In the genomic region with DNA sequence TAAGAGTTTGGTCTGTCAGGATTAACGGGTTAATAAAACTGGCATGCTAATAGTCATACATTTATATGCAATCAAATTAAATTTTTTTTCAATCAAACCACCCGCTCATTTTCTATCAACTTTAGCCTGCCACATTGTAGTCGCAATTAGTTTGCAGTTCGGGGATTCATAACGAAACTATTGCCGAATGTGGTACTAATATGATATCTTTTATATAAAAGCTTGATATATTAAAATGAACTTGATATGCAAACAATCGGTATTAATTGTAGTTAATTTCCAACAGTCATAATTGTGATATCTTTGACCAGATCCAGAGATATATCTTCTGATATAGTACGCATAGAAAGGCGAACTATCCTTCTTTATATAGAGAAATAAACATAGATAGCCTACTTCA, we compare ENCODE assay signal across 3 fruit fly cellular contexts.
A peak's percentile ranks its signal among the peaks of the same experiment; 100 is the strongest.
TF ChIP-seq lines count a peak whose summit lies in the region.

No protein-coding gene starts in this region.

- no peak for TF ChIP-seq CTCF in whole organism, embryonic (GFP tag; optimal IDR thresholded peaks at IDR 0.05; lab: Kevin White, UChicago)

TF ChIP-seq in whole organism, adult, 20 proteins besides CTCF, POLR2A, EP300 and RAD21:
- TF ChIP-seq kay (GFP tag; lab: Kevin White, UChicago; ENCODE audit: borderline replicate concordance) (peak; percentile 60), pad (GFP tag; optimal IDR thresholded peaks at IDR 0.05; lab: Kevin White, UChicago) (no peak)

TF ChIP-seq in whole organism, embryonic, 481 proteins besides CTCF, POLR2A, EP300 and RAD21:
- TF ChIP-seq sens (GFP tag; lab: Kevin White, UChicago): peak; percentile 61
- TF ChIP-seq Med (GFP tag; lab: Kevin White, UChicago): peak; percentile 20
- no peak for TF ChIP-seq scrt (GFP tag; optimal IDR thresholded peaks at IDR 0.05; lab: Kevin White, UChicago)

TF ChIP-seq in whole organism, prepupa, 60 proteins besides CTCF, POLR2A, EP300 and RAD21:
- TF ChIP-seq Eip78C (GFP tag; lab: Kevin White, UChicago) (peak; percentile 3), Hr38 (GFP tag; optimal IDR thresholded peaks at IDR 0.05; lab: Kevin White, UChicago) (no peak), CG6854 (GFP tag; optimal IDR thresholded peaks at IDR 0.05; lab: Kevin White, UChicago) (no peak), CG15336 (GFP tag; IDR thresholded peaks at IDR 0.05; lab: Robert Waterston, UW) (no peak), Lpt (GFP tag; optimal IDR thresholded peaks at IDR 0.05; lab: Kevin White, UChicago) (no peak), Ets96B (tag; optimal IDR thresholded peaks at IDR 0.05; lab: Kevin White, UChicago) (no peak)
